Worm (Caenorhabditis elegans): ENCODE data around the gene lipl-1.

The lipl-1 gene

ce11 chrV:12952287-12952686, 32.5 kb downstream of the lipl-1 start, which contains the start of gene pqn-68:
pqn-68 (plus strand) TSS chrV:12952636.
- TF ChIP-seq nhr-6 (tag; optimal IDR thresholded peaks at IDR 0.05), result no peak
- TF ChIP-seq mdl-1 (tag; optimal IDR thresholded peaks at IDR 0.05), result no peak
- TF ChIP-seq crh-2 (tag; optimal IDR thresholded peaks at IDR 0.05), result peak; percentile 71
- TF ChIP-seq nhr-11 (tag; optimal IDR thresholded peaks at IDR 0.05), result no peak
- no peak for TF ChIP-seq dmd-4 (tag; optimal IDR thresholded peaks at IDR 0.05)
- TF ChIP-seq sma-9 (GFP tag; optimal IDR thresholded peaks at IDR 0.05), result no peak
- TF ChIP-seq sma-9 (tag; optimal IDR thresholded peaks at IDR 0.05), result no peak
- TF ChIP-seq F13H6.1 (tag; optimal IDR thresholded peaks at IDR 0.05), result no peak
- peak; percentile 4 for TF ChIP-seq C34F6.9 (tag; optimal IDR thresholded peaks at IDR 0.05)
- peak in 1 of 2 experiments; percentile 43 for TF ChIP-seq lsy-2 (tag; optimal IDR thresholded peaks at IDR 0.05)
- no peak for TF ChIP-seq blmp-1 (tag; optimal IDR thresholded peaks at IDR 0.05; ENCODE audit: insufficient read depth)
- peak; percentile 40 for TF ChIP-seq nhr-129 (tag; optimal IDR thresholded peaks at IDR 0.05)
- peak; percentile 23 for TF ChIP-seq gmeb-1 (tag; optimal IDR thresholded peaks at IDR 0.05)
- TF ChIP-seq unc-55 (GFP tag; optimal IDR thresholded peaks at IDR 0.05), result peak; percentile 49
- no peak for TF ChIP-seq elt-1 (tag; optimal IDR thresholded peaks at IDR 0.05)
- no peak for TF ChIP-seq lin-39 (tag; optimal IDR thresholded peaks at IDR 0.05)
- no peak for TF ChIP-seq unc-62 (GFP tag; optimal IDR thresholded peaks at IDR 0.05)
- TF ChIP-seq ztf-4 (tag; optimal IDR thresholded peaks at IDR 0.05), result no peak
- TF ChIP-seq ceh-82 (tag; optimal IDR thresholded peaks at IDR 0.05), result no peak
- no peak for TF ChIP-seq nhr-23 (tag; optimal IDR thresholded peaks at IDR 0.05)
- no peak for TF ChIP-seq sma-3 (GFP tag; optimal IDR thresholded peaks at IDR 0.05)
- no peak for TF ChIP-seq ama-1 (optimal IDR thresholded peaks at IDR 0.05)

- TF ChIP-seq lsy-2 (tag; optimal IDR thresholded peaks at IDR 0.05) (no peak), unc-39 (tag; optimal IDR thresholded peaks at IDR 0.05) (no peak), lin-11 (tag; optimal IDR thresholded peaks at IDR 0.05) (no peak), ztf-4 (tag; optimal IDR thresholded peaks at IDR 0.05) (no peak), ZK546.5 (tag; optimal IDR thresholded peaks at IDR 0.05) (no peak), sma-3 (GFP tag; optimal IDR thresholded peaks at IDR 0.05) (no peak), ztf-1 (GFP tag; conservative IDR thresholded peaks at IDR 0.05) (no peak), unc-62 (GFP tag; optimal IDR thresholded peaks at IDR 0.05) (no peak), ama-1 (optimal IDR thresholded peaks at IDR 0.05) (no peak), elt-3 (tag; optimal IDR thresholded peaks at IDR 0.05) (no peak), nhr-12 (tag; optimal IDR thresholded peaks at IDR 0.05) (no peak), nhr-129 (tag; optimal IDR thresholded peaks at IDR 0.05) (no peak), sem-4 (tag; optimal IDR thresholded peaks at IDR 0.05) (no peak), unc-55 (GFP tag; optimal IDR thresholded peaks at IDR 0.05) (no peak), lin-39 (tag; optimal IDR thresholded peaks at IDR 0.05) (no peak), ceh-16 (tag; optimal IDR thresholded peaks at IDR 0.05) (no peak), zag-1 (tag; optimal IDR thresholded peaks at IDR 0.05) (no peak)
These were observed 33.9 kb downstream of the lipl-1 start, which contains the start of gene eif-3.K for ce11 chrV:12953702-12954101. eif-3.K (plus strand) TSS chrV:12954002.

ce11 chrV:12954261-12954660, 34.5 kb downstream of the lipl-1 start:
- TF ChIP-seq elt-3 (tag; optimal IDR thresholded peaks at IDR 0.05) (no peak), nhr-23 (tag; optimal IDR thresholded peaks at IDR 0.05) (no peak), mbf-1 (tag; optimal IDR thresholded peaks at IDR 0.05) (no peak), ceh-16 (tag; optimal IDR thresholded peaks at IDR 0.05) (no peak), nhr-6 (tag; optimal IDR thresholded peaks at IDR 0.05) (no peak), zag-1 (tag; optimal IDR thresholded peaks at IDR 0.05) (no peak), unc-62 (GFP tag; optimal IDR thresholded peaks at IDR 0.05) (no peak), aly-2 (tag; optimal IDR thresholded peaks at IDR 0.05) (no peak), snpc-4 (tag; optimal IDR thresholded peaks at IDR 0.05) (no peak), nhr-12 (tag; optimal IDR thresholded peaks at IDR 0.05) (no peak), elt-1 (tag; optimal IDR thresholded peaks at IDR 0.05) (no peak), nhr-21 (tag; optimal IDR thresholded peaks at IDR 0.05) (no peak), peb-1 (tag; optimal IDR thresholded peaks at IDR 0.05) (no peak), nhr-25 (tag; optimal IDR thresholded peaks at IDR 0.05) (no peak)

ce11 chrV:12961085-12961560, 41.3 kb downstream of the lipl-1 start, which contains the start of gene mpst-7:
mpst-7 (minus strand) TSS chrV:12961135.
- TF ChIP-seq ztf-11 (tag; optimal IDR thresholded peaks at IDR 0.05), result no peak
- peak; percentile 20 for TF ChIP-seq nhr-25 (tag; optimal IDR thresholded peaks at IDR 0.05)
- TF ChIP-seq C34F6.9 (tag; optimal IDR thresholded peaks at IDR 0.05), result no peak
- TF ChIP-seq skn-1 (tag; optimal IDR thresholded peaks at IDR 0.05), result no peak
- no peak for TF ChIP-seq peb-1 (tag; optimal IDR thresholded peaks at IDR 0.05)
- peak; percentile 35 for TF ChIP-seq fos-1 (tag; optimal IDR thresholded peaks at IDR 0.05)
- no peak for TF ChIP-seq ztf-1 (GFP tag; conservative IDR thresholded peaks at IDR 0.05)
- TF ChIP-seq egl-27 (tag; optimal IDR thresholded peaks at IDR 0.05), result no peak
- TF ChIP-seq F13H6.1 (tag; optimal IDR thresholded peaks at IDR 0.05), result no peak
- no peak for TF ChIP-seq elt-1 (tag; optimal IDR thresholded peaks at IDR 0.05)
